Worm (Caenorhabditis elegans) whole organism, L1 larva: ENCODE data around the gene ins-3.

Source experiments
- aly-2 ChIP-seq: fragments of 150-350 bp; optimal IDR thresholded peaks from 2 replicates; lab custom pipeline; 2014; ENCODE audit warnings: missing biosample characterization, missing genetic modification characterization
- skn-1 ChIP-seq: fragments of 150-350 bp; optimal IDR thresholded peaks from 2 replicates; lab custom pipeline; 2014; ENCODE audit warnings: missing biosample characterization, missing genetic modification characterization

ce11 chrII:5952214-5952613 lies 38.4 kb downstream of the ins-3 start:
- no peak for TF ChIP-seq aly-2
- TF ChIP-seq skn-1, result no peak
